Worm (Caenorhabditis elegans): Measurements from ENCODE around the gene K09E9.3.

DNA sequence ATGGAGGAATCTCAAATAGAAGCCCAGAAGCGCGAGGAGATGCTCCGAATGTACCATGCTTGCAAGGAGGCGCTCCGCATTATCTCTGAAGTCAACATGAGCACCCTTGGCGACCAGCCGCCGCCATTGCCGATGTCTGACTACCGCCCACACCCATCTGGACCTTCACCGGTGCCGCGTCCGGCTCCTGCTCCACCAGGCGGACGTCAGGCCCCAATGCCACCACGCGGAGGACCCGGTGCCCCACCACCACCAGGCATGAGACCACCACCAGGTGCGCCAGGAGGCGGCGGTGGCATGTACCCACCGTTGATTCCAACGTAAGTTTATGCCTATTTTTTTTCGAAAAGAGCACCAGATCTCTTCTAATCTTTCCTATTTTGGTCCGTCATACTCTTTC lies 41.6 kb downstream of the K09E9.3 start:
- TF ChIP-seq nhr-76 (tag; optimal IDR thresholded peaks at IDR 0.05) (no peak), ceh-9 (tag; optimal IDR thresholded peaks at IDR 0.05) (no peak), ama-1 (optimal IDR thresholded peaks at IDR 0.05) (no peak), fkh-2 (tag; optimal IDR thresholded peaks at IDR 0.05) (no peak), unc-62 (GFP tag; optimal IDR thresholded peaks at IDR 0.05) (no peak), nhr-77 (tag; optimal IDR thresholded peaks at IDR 0.05) (no peak), daf-12 (tag; optimal IDR thresholded peaks at IDR 0.05) (no peak), nhr-25 (tag; optimal IDR thresholded peaks at IDR 0.05) (no peak), nhr-28 (tag; optimal IDR thresholded peaks at IDR 0.05) (no peak)

Measured in whole organism, L3 larva.